Worm (Caenorhabditis elegans) whole organism, L1 larva: ENCODE measurements around the gene F19G12.8.
A peak's percentile ranks its signal among the peaks of the same experiment; 100 is the strongest.

Experiments used
- C04F5.9 ChIP-seq: sonication (generic microtip); optimal IDR thresholded peaks from 2 replicates; lab custom pipeline; 2016; ENCODE audit warnings: missing genetic modification characterization, missing compliant biosample characterization
- C16A3.4 ChIP-seq: fragments of 150-350 bp; optimal IDR thresholded peaks from 2 replicates; lab custom pipeline; 2014; ENCODE audit warnings: missing biosample characterization, missing genetic modification characterization
- F16B12.6 ChIP-seq: fragments of 150-350 bp; optimal IDR thresholded peaks from 2 replicates; lab custom pipeline; 2014; ENCODE audit warnings: missing biosample characterization, missing genetic modification characterization
- Y116A8C.19 ChIP-seq: sonication (generic microtip); optimal IDR thresholded peaks from 2 replicates; lab custom pipeline; 2016; ENCODE audit warnings: missing compliant biosample characterization, missing genetic modification characterization, borderline replicate concordance
- alr-1 ChIP-seq: fragments of 200-800 bp; sonication (Bioruptor generic); optimal IDR thresholded peaks from 2 replicates; lab custom pipeline; 2018; ENCODE audit warnings: borderline replicate concordance, mild to moderate bottlenecking, missing genetic modification characterization, missing compliant biosample characterization
- blmp-1 ChIP-seq: fragments of 150-350 bp; optimal IDR thresholded peaks from 2 replicates; lab custom pipeline; 2014; ENCODE audit warnings: missing biosample characterization, missing genetic modification characterization
- ceh-82 ChIP-seq, 3 experiments: fragments of 150-350 bp in 1 of 3; sonication (generic microtip) in 2 of 3; optimal IDR thresholded peaks; 2 replicates each; lab custom pipeline; 2014 to 2017; ENCODE audit warnings: missing biosample characterization in 3 of 3, missing genetic modification characterization in 3 of 3
- ceh-88 ChIP-seq: fragments of 200-800 bp; sonication (Bioruptor generic); IDR thresholded peaks from 2 replicates; pipeline ENCODE4 v1.3.6; 2022; ENCODE audit warnings: missing genetic modification characterization, missing compliant biosample characterization
- ceh-90 ChIP-seq: sonication (generic microtip); optimal IDR thresholded peaks from 2 replicates; lab custom pipeline; 2016; ENCODE audit warnings: missing genetic modification characterization, missing compliant biosample characterization
- ces-1 ChIP-seq: fragments of 150-350 bp; optimal IDR thresholded peaks from 2 replicates; lab custom pipeline; 2014; ENCODE audit warnings: missing biosample characterization, missing genetic modification reagents, missing genetic modification characterization
- dpl-1 ChIP-seq, 3 experiments: fragments of 150-350 bp in 2 of 3; sonication (generic microtip) in 1 of 3; optimal IDR thresholded peaks; 2 replicates each; lab custom pipeline; 2014 to 2017; ENCODE audit warnings: missing biosample characterization in 3 of 3, missing genetic modification characterization in 3 of 3, missing genetic modification reagents in 3 of 3
- dsc-1 ChIP-seq: sonication (generic microtip); optimal IDR thresholded peaks from 2 replicates; lab custom pipeline; 2016; ENCODE audit warnings: mild to moderate bottlenecking, missing genetic modification characterization, missing compliant biosample characterization
- efl-1 ChIP-seq, 4 experiments: fragments of 150-350 bp; optimal IDR thresholded peaks in 3 of 4; peaks in 1 of 4; 1 replicate in 1 of 4; 2 replicates in 3 of 4; lab custom pipeline; 2014; ENCODE audit warnings: missing biosample characterization in 2 of 4, missing genetic modification characterization in 2 of 4, missing genetic modification reagents in 2 of 4
- egl-27 ChIP-seq, 2 experiments: fragments of 150-350 bp in 1 of 2; sonication (generic microtip); optimal IDR thresholded peaks; 3 replicates each; lab custom pipeline; 2017 to 2018; ENCODE audit warnings: missing biosample characterization in 2 of 2, missing genetic modification characterization in 2 of 2, missing genetic modification reagents in 2 of 2
- elt-2 ChIP-seq: sonication (generic microtip); optimal IDR thresholded peaks from 2 replicates; lab custom pipeline; 2016; ENCODE audit warnings: missing genetic modification characterization, mild to moderate bottlenecking, inconsistent platforms, missing compliant biosample characterization, missing genetic modification reagents
- fkh-10 ChIP-seq: sonication (generic microtip); optimal IDR thresholded peaks from 2 replicates; lab custom pipeline; 2017; ENCODE audit warnings: missing biosample characterization, missing genetic modification reagents, missing genetic modification characterization
- fkh-4 ChIP-seq: sonication (generic microtip); optimal IDR thresholded peaks from 2 replicates; lab custom pipeline; 2016; ENCODE audit warnings: missing compliant biosample characterization, missing genetic modification characterization, borderline replicate concordance
- fkh-8 ChIP-seq: sonication (generic microtip); optimal IDR thresholded peaks from 2 replicates; lab custom pipeline; 2016; ENCODE audit warnings: mild to moderate bottlenecking, missing genetic modification characterization, missing compliant biosample characterization
- fos-1 ChIP-seq: fragments of 150-350 bp; optimal IDR thresholded peaks from 2 replicates; lab custom pipeline; 2014; ENCODE audit warnings: missing biosample characterization, missing genetic modification characterization
- grh-1 ChIP-seq: fragments of 200-800 bp; sonication (Bioruptor generic); IDR thresholded peaks from 2 replicates; pipeline ENCODE4 v1.3.6; 2022; ENCODE audit warnings: missing genetic modification reagents, missing genetic modification characterization, missing compliant biosample characterization
- hlh-17 ChIP-seq: fragments of 200-800 bp; sonication (Bioruptor generic); optimal IDR thresholded peaks from 2 replicates; lab custom pipeline; 2018; ENCODE audit warnings: missing genetic modification characterization, mild to moderate bottlenecking, missing compliant biosample characterization, moderate library complexity, borderline replicate concordance
- hpl-2 ChIP-seq: fragments of 150-350 bp; optimal IDR thresholded peaks from 2 replicates; lab custom pipeline; 2014; ENCODE audit warnings: missing biosample characterization, missing genetic modification reagents, missing genetic modification characterization
- jun-1 ChIP-seq: fragments of 150-350 bp; optimal IDR thresholded peaks from 2 replicates; lab custom pipeline; 2014; ENCODE audit warnings: missing biosample characterization, missing genetic modification reagents, missing genetic modification characterization
- lin-13 ChIP-seq: fragments of 150-350 bp; optimal IDR thresholded peaks from 2 replicates; lab custom pipeline; 2014; ENCODE audit warnings: missing biosample characterization, missing genetic modification reagents, missing genetic modification characterization
- lin-14 ChIP-seq: fragments of 200-800 bp; sonication (Bioruptor generic); optimal IDR thresholded peaks from 2 replicates; lab custom pipeline; 2018; ENCODE audit warnings: mild to moderate bottlenecking, missing genetic modification characterization, moderate library complexity, missing compliant biosample characterization
- lin-35 ChIP-seq, 2 experiments: fragments of 150-350 bp; optimal IDR thresholded peaks; 2 replicates each; lab custom pipeline; 2014; ENCODE audit warnings: missing biosample characterization in 2 of 2, missing genetic modification characterization in 2 of 2, missing genetic modification reagents in 2 of 2
- lin-39 ChIP-seq: fragments of 150-350 bp; optimal IDR thresholded peaks from 2 replicates; lab custom pipeline; 2014; ENCODE audit warnings: missing biosample characterization, missing genetic modification reagents, missing genetic modification characterization
- lsy-2 ChIP-seq, 2 experiments: fragments of 150-350 bp; optimal IDR thresholded peaks; 2 replicates each; lab custom pipeline; 2014; ENCODE audit warnings: missing biosample characterization in 2 of 2, missing genetic modification characterization in 2 of 2
- mep-1 ChIP-seq: fragments of 150-350 bp; optimal IDR thresholded peaks from 2 replicates; lab custom pipeline; 2014; ENCODE audit warnings: missing biosample characterization, missing genetic modification characterization
- nhr-12 ChIP-seq: sonication (generic microtip); optimal IDR thresholded peaks from 2 replicates; lab custom pipeline; 2017; ENCODE audit warnings: missing biosample characterization, missing genetic modification characterization
- nhr-19 ChIP-seq: fragments of 200-800 bp; sonication (Bioruptor generic); conservative IDR thresholded peaks from 2 replicates; pipeline ENCODE4 v1.3.6; 2022; ENCODE audit warnings: missing genetic modification characterization, missing compliant biosample characterization
- nhr-237 ChIP-seq: fragments of 150-350 bp; optimal IDR thresholded peaks from 2 replicates; lab custom pipeline; 2014; ENCODE audit warnings: missing biosample characterization, missing genetic modification characterization
- nhr-28 ChIP-seq: fragments of 150-350 bp; optimal IDR thresholded peaks from 2 replicates; lab custom pipeline; 2014; ENCODE audit warnings: missing biosample characterization, missing genetic modification characterization
- nhr-85 ChIP-seq: sonication (generic microtip); peaks from one replicate; lab custom pipeline; 2016; ENCODE audit warnings: missing genetic modification characterization, inconsistent platforms, missing compliant biosample characterization
- nhr-90 ChIP-seq: sonication (generic microtip); optimal IDR thresholded peaks from 2 replicates; lab custom pipeline; 2016; ENCODE audit warnings: mild to moderate bottlenecking, missing genetic modification characterization, missing compliant biosample characterization; ENCODE audit not compliant: poor library complexity
- pag-3 ChIP-seq: sonication (generic microtip); optimal IDR thresholded peaks from 2 replicates; lab custom pipeline; 2017; ENCODE audit warnings: missing genetic modification characterization, mild to moderate bottlenecking, missing compliant biosample characterization, antibody characterized with exemption, borderline replicate concordance; ENCODE audit not compliant: insufficient read depth
- pax-3 ChIP-seq: fragments of 200-800 bp; sonication (Bioruptor generic); optimal IDR thresholded peaks from 2 replicates; lab custom pipeline; 2018; ENCODE audit warnings: mild to moderate bottlenecking, missing genetic modification characterization, moderate library complexity, missing compliant biosample characterization
- pqm-1 ChIP-seq: sonication (generic microtip); optimal IDR thresholded peaks from 3 replicates; lab custom pipeline; 2017; ENCODE audit warnings: missing biosample characterization, missing genetic modification characterization
- rnt-1 ChIP-seq: sonication (generic microtip); optimal IDR thresholded peaks from 2 replicates; lab custom pipeline; 2016; ENCODE audit warnings: mild to moderate bottlenecking, missing genetic modification characterization, moderate library complexity, missing compliant biosample characterization
- snu-23 ChIP-seq: sonication (generic microtip); optimal IDR thresholded peaks from 2 replicates; lab custom pipeline; 2016; ENCODE audit warnings: missing genetic modification characterization, missing compliant biosample characterization
- sox-4 ChIP-seq: sonication (generic microtip); optimal IDR thresholded peaks from 2 replicates; lab custom pipeline; 2016; ENCODE audit warnings: missing genetic modification characterization, missing compliant biosample characterization
- sptf-1 ChIP-seq: fragments of 150-350 bp; optimal IDR thresholded peaks from 2 replicates; lab custom pipeline; 2014; ENCODE audit warnings: missing biosample characterization, missing genetic modification characterization
- sup-37 ChIP-seq: fragments of 200-800 bp; sonication (Bioruptor generic); optimal IDR thresholded peaks from 2 replicates; lab custom pipeline; 2018; ENCODE audit warnings: mild to moderate bottlenecking, missing genetic modification characterization, missing compliant biosample characterization
- tbx-2 ChIP-seq: sonication (generic microtip); optimal IDR thresholded peaks from 2 replicates; lab custom pipeline; 2016; ENCODE audit warnings: missing genetic modification characterization, missing compliant biosample characterization
- unc-130 ChIP-seq: fragments of 150-350 bp; optimal IDR thresholded peaks from 2 replicates; lab custom pipeline; 2017; ENCODE audit warnings: missing biosample characterization, missing genetic modification characterization, inconsistent platforms
- unc-30 ChIP-seq: sonication (generic microtip); optimal IDR thresholded peaks from 2 replicates; lab custom pipeline; 2017; ENCODE audit warnings: missing biosample characterization, missing genetic modification characterization
- unc-62 ChIP-seq: fragments of 150-350 bp; optimal IDR thresholded peaks from 2 replicates; lab custom pipeline; 2014; ENCODE audit warnings: missing biosample characterization, missing genetic modification reagents, missing genetic modification characterization
- unc-98 ChIP-seq: fragments of 200-800 bp; sonication (Bioruptor generic); IDR thresholded peaks from 2 replicates; pipeline ENCODE4 v1.3.6; 2022; ENCODE audit warnings: missing genetic modification characterization, missing compliant biosample characterization
- vab-15 ChIP-seq: sonication (generic microtip); optimal IDR thresholded peaks from 2 replicates; lab custom pipeline; 2017; ENCODE audit warnings: missing genotype, mild to moderate bottlenecking, missing genetic modification characterization, missing compliant biosample characterization
- xbp-1 ChIP-seq: sonication (generic microtip); optimal IDR thresholded peaks from 2 replicates; lab custom pipeline; 2016; ENCODE audit warnings: missing genetic modification characterization, missing compliant biosample characterization
- ztf-11 ChIP-seq, 2 experiments: sonication (generic microtip); optimal IDR thresholded peaks; 2 replicates each; lab custom pipeline; 2016 to 2017; ENCODE audit warnings: missing genetic modification characterization in 2 of 2, missing biosample characterization in 1 of 2, missing compliant biosample characterization in 1 of 2

The F19G12.8 gene

ce11 chrX:1450352-1450818 lies 33.3 kb downstream of the F19G12.8 start, which contains the start of gene W05H7.1 (continued):
- TF ChIP-seq dpl-1 (GFP tag; optimal IDR thresholded peaks at IDR 0.05; lab: Kevin White, UChicago) (peak in 2 of 3 experiments; percentile 12 to 13), elt-2 (tag; lab: Kevin White, UChicago) (no peak), efl-1 (optimal IDR thresholded peaks at IDR 0.05; lab: Kevin White, UChicago) (peak in 1 of 2 experiments; percentile 43), efl-1 (GFP tag; optimal IDR thresholded peaks at IDR 0.05 in 1 of 2; lab: Kevin White, UChicago) (no peak), unc-30 (tag; lab: Kevin White, UChicago) (no peak), nhr-12 (tag; lab: Kevin White, UChicago) (no peak), blmp-1 (tag; lab: Kevin White, UChicago) (peak; percentile 29), unc-130 (tag; lab: Kevin White, UChicago) (no peak), alr-1 (tag; lab: Kevin White, UChicago) (no peak), unc-62 (no peak), ceh-88 (GFP tag; lab: Robert Waterston, UW) (no peak), egl-27 (tag; optimal IDR thresholded peaks at IDR 0.05; lab: Kevin White, UChicago) (no peak), lsy-2 (tag; optimal IDR thresholded peaks at IDR 0.05; lab: Kevin White, UChicago) (peak in 1 of 2 experiments; percentile 59), lin-35 (GFP tag; optimal IDR thresholded peaks at IDR 0.05; lab: Kevin White, UChicago) (peak; percentile 16 to 50), unc-98 (no peak), ceh-82 (tag; optimal IDR thresholded peaks at IDR 0.05; lab: Kevin White, UChicago) (peak in 2 of 3 experiments; percentile 19 to 22), sptf-1 (tag; lab: Kevin White, UChicago) (no peak), ces-1 (GFP tag; lab: Kevin White, UChicago) (no peak), nhr-237 (tag; lab: Kevin White, UChicago) (no peak), ztf-11 (tag; optimal IDR thresholded peaks at IDR 0.05; lab: Kevin White, UChicago) (no peak), C04F5.9 (tag; lab: Kevin White, UChicago) (no peak), nhr-90 (tag; lab: Kevin White, UChicago) (no peak), rnt-1 (tag; lab: Kevin White, UChicago) (peak; percentile 31), pax-3 (tag; lab: Kevin White, UChicago) (no peak), pqm-1 (tag; lab: Kevin White, UChicago) (no peak), C16A3.4 (tag; lab: Kevin White, UChicago) (peak; percentile 67), snu-23 (GFP tag; lab: Kevin White, UChicago) (peak; percentile 67), grh-1 (GFP tag; lab: Robert Waterston, UW) (no peak), ceh-90 (tag; lab: Kevin White, UChicago) (no peak), lin-39 (tag; lab: Kevin White, UChicago) (no peak), fkh-10 (GFP tag; lab: Kevin White, UChicago) (no peak), jun-1 (tag; lab: Kevin White, UChicago) (no peak), pag-3 (tag; lab: Kevin White, UChicago) (no peak), sup-37 (no peak), fkh-8 (tag; lab: Kevin White, UChicago) (peak; percentile 36), nhr-28 (tag; lab: Kevin White, UChicago) (no peak), lin-14 (GFP tag; lab: Kevin White, UChicago) (peak; percentile 49), Y116A8C.19 (tag; lab: Kevin White, UChicago) (no peak), nhr-85 (tag; lab: Kevin White, UChicago) (no peak), hlh-17 (GFP tag; lab: Kevin White, UChicago) (no peak), nhr-19 (GFP tag; lab: Robert Waterston, UW) (0 out of 2 replicates have a peak, but pooled peaks have one; percentile 8), fkh-4 (tag; lab: Kevin White, UChicago) (no peak), sox-4 (tag; lab: Kevin White, UChicago) (no peak), tbx-2 (tag; lab: Kevin White, UChicago) (no peak), lin-13 (GFP tag; lab: Kevin White, UChicago) (no peak), vab-15 (tag; lab: Kevin White, UChicago) (no peak), hpl-2 (GFP tag; lab: Kevin White, UChicago) (no peak), fos-1 (no peak), F16B12.6 (no peak), dsc-1 (tag; lab: Kevin White, UChicago) (no peak), mep-1 (tag; lab: Kevin White, UChicago) (peak; percentile 53), xbp-1 (tag; lab: Kevin White, UChicago) (peak; percentile 9)
